Worm (Caenorhabditis elegans): ENCODE measurements around the gene flp-11.

ce11 chrX:4660268-4660880 is 17.6 kb downstream of the flp-11 start, which contains the start of gene nhr-45:
- no peak for TF ChIP-seq ZK546.5 (tag; optimal IDR thresholded peaks at IDR 0.05)
- no peak for TF ChIP-seq F10B5.3 (tag; optimal IDR thresholded peaks at IDR 0.05)
- no peak for TF ChIP-seq mep-1 (tag; optimal IDR thresholded peaks at IDR 0.05)
- TF ChIP-seq spr-1 (tag; optimal IDR thresholded peaks at IDR 0.05), result no peak

Measured in whole organism, L4 larva.